Fruit fly (Drosophila melanogaster): ENCODE results near the gene CG43895.

Gene CG43895

dm6 chr3L:21824725-21825353 lies 11.3 kb upstream of the CG43895 start, which contains the start of gene eIF2A:
Gene eIF2A (plus strand): TSS chr3L:21824740.
- no peak for TF ChIP-seq noc (tag; optimal IDR thresholded peaks at IDR 0.05)

dm6 chr3L:21823236-21823635 lies 9.7 kb upstream of the CG43895 start, which contains the start of gene CG7407:
Gene CG7407 (plus strand): TSS chr3L:21823461.
- TF ChIP-seq noc (tag; optimal IDR thresholded peaks at IDR 0.05), result no peak

DNA sequence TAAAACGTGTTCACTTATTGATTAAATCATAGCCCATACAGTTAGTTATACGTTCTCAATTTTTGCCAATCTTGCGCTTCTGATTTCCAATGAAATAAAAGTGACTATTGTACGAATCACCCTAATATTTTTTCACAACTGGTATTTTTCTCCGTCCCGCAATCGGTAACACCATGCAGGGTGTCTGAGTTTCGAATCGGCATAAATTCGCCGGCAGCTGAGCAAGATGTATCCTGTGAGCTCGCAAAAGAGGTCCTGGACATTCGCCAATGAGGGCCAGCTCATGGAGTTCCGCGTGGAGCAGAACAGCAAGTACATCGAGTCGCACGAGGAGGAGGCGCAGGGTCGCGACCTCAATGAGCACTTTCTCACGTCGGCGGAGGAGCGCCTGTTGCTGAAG lies 8.3 kb upstream of the CG43895 start, which contains the start of gene CycH:
Gene CycH (plus strand): TSS at position 218 of the 400 bp plus-strand sequence.
- TF ChIP-seq noc (tag; optimal IDR thresholded peaks at IDR 0.05), result no peak

dm6 chr3L:21819497-21819896 lies 6.0 kb upstream of the CG43895 start:
- no peak for TF ChIP-seq noc (tag; optimal IDR thresholded peaks at IDR 0.05)

DNA sequence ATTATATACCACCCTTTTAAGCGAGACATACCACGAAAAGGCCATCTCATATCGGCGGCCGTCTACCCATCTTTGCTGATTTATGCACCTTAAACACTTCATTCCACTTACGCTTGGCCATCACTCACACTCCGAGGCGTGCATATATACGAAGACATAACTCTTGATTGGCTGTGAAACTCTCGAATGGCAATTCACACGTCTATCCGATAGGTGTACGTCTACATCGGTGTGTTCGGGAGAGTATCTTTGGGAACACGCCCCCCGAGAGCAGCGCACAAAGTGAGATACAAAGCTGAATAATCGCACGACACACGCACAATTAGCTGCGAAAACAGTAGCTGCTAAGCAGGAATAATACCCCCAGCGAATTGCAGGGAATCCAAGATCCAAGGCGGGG lies 5.2 kb upstream of the CG43895 start:
- no peak for TF ChIP-seq noc (tag; optimal IDR thresholded peaks at IDR 0.05)

- no peak for TF ChIP-seq noc (tag; optimal IDR thresholded peaks at IDR 0.05)
Measured at dm6 chr3L:21808568-21808967, 4.9 kb downstream of the CG43895 start, which contains the start of gene eg. Gene eg (plus strand): TSS chr3L:21808703.

- no peak for TF ChIP-seq noc (tag; optimal IDR thresholded peaks at IDR 0.05)
Measured at dm6 chr3L:21808003-21808530, 5.4 kb downstream of the CG43895 start.

DNA sequence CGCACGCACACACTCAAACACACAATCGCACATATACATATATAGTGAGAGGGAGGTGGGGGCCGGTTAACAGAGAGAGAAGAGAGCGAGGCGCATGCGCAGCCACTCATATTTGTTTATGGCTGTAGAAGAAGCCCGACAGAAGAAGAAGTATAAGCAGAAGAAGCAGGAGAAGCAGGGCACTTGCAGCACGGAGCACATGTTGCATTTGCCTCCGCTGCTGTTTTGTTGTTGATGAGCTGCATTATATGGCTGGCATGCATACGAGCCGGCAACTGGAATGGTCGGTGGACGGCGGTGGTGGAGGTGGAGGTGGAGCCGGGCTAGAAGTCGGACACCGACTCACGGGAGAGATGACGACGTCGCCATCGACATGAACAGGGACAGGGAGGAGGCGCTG lies 13.1 kb downstream of the CG43895 start:
- TF ChIP-seq noc (tag; optimal IDR thresholded peaks at IDR 0.05), result no peak

DNA sequence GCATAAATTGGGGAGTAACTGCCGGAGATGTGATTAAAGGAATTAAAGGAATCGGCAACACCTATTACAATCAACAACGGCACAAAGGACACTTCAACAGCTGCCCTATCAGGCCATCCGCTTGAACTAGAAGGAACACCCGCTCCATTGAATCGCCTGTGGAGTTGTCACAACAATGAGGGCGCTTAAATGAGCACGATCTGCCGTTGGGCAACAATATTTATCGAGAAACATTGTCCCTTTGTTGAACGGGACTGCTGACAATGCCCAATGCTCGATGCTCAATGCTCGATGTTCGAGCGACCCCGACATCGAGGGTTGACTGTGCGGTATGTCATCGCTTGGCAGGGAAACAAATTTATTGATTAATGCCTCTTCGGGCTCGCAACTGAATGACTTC lies 25.6 kb downstream of the CG43895 start:
- no peak for TF ChIP-seq noc (tag; optimal IDR thresholded peaks at IDR 0.05)

dm6 chr3L:21773855-21774254 lies 39.6 kb downstream of the CG43895 start:
- no peak for TF ChIP-seq noc (tag; optimal IDR thresholded peaks at IDR 0.05)

dm6 chr3L:21770328-21770727 lies 43.2 kb downstream of the CG43895 start, which contains the start of gene Syn1:
Gene Syn1 (minus strand): TSS chr3L:21770534.
- no peak for TF ChIP-seq noc (tag; optimal IDR thresholded peaks at IDR 0.05)

DNA sequence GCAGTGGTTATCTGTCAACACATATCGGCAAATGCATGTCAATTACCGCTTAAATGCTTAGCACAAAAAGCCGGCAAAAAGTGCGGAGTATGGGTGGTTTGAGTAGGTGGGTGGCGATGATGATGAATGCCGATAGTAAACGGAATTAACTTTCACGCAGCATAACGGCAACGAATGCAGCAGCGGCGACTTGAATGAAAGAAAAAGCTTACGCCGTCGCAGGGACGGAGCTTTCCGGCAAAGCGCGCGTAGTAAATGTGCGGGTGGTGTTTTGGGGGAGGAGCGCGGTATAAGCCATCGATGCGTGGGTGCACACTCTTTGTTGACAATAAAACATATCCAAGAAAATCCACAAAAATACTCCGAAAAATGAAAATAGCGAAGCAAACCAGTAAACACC lies 44.0 kb downstream of the CG43895 start, which contains the start of gene CG7370:
Gene CG7370 (plus strand): TSS at position 301 of the 400 bp plus-strand sequence.
- TF ChIP-seq noc (tag; optimal IDR thresholded peaks at IDR 0.05), result no peak

- TF ChIP-seq noc (tag; optimal IDR thresholded peaks at IDR 0.05), result no peak
Measured at dm6 chr3L:21765931-21766330, 47.6 kb downstream of the CG43895 start.

Data from whole organism, larva.